Worm (Caenorhabditis elegans) whole organism, L1 larva: Measurements from ENCODE around the gene F40A3.1.

Experiments used
- C04F5.9 ChIP-seq: sonication (generic microtip); optimal IDR thresholded peaks from 2 replicates; lab custom pipeline; 2016; ENCODE audit warnings: missing genetic modification characterization, missing compliant biosample characterization
- C16A3.4 ChIP-seq: fragments of 150-350 bp; optimal IDR thresholded peaks from 2 replicates; lab custom pipeline; 2014; ENCODE audit warnings: missing biosample characterization, missing genetic modification characterization
- F16B12.6 ChIP-seq: fragments of 150-350 bp; optimal IDR thresholded peaks from 2 replicates; lab custom pipeline; 2014; ENCODE audit warnings: missing biosample characterization, missing genetic modification characterization
- Y116A8C.19 ChIP-seq: sonication (generic microtip); optimal IDR thresholded peaks from 2 replicates; lab custom pipeline; 2016; ENCODE audit warnings: missing compliant biosample characterization, missing genetic modification characterization, borderline replicate concordance
- ama-1 ChIP-seq: fragments of 150-350 bp; optimal IDR thresholded peaks from 2 replicates; lab custom pipeline; 2014
- ceh-63 ChIP-seq: fragments of 200-800 bp; sonication (Bioruptor generic); optimal IDR thresholded peaks from 2 replicates; lab custom pipeline; 2018; ENCODE audit warnings: mild to moderate bottlenecking, missing genetic modification characterization, missing compliant biosample characterization
- ceh-8 ChIP-seq: fragments of 200-800 bp; sonication (Bioruptor generic); optimal IDR thresholded peaks from 2 replicates; lab custom pipeline; 2018; ENCODE audit warnings: mild to moderate bottlenecking, missing genetic modification characterization, moderate library complexity, missing compliant biosample characterization
- ceh-82 ChIP-seq, 3 experiments: fragments of 150-350 bp in 1 of 3; sonication (generic microtip) in 2 of 3; optimal IDR thresholded peaks; 2 replicates each; lab custom pipeline; 2014 to 2017; ENCODE audit warnings: missing biosample characterization in 3 of 3, missing genetic modification characterization in 3 of 3
- ceh-88 ChIP-seq: fragments of 200-800 bp; sonication (Bioruptor generic); IDR thresholded peaks from 2 replicates; pipeline ENCODE4 v1.3.6; 2022; ENCODE audit warnings: missing genetic modification characterization, missing compliant biosample characterization
- ceh-90 ChIP-seq: sonication (generic microtip); optimal IDR thresholded peaks from 2 replicates; lab custom pipeline; 2016; ENCODE audit warnings: missing genetic modification characterization, missing compliant biosample characterization
- ces-1 ChIP-seq: fragments of 150-350 bp; optimal IDR thresholded peaks from 2 replicates; lab custom pipeline; 2014; ENCODE audit warnings: missing biosample characterization, missing genetic modification reagents, missing genetic modification characterization
- dsc-1 ChIP-seq: sonication (generic microtip); optimal IDR thresholded peaks from 2 replicates; lab custom pipeline; 2016; ENCODE audit warnings: mild to moderate bottlenecking, missing genetic modification characterization, missing compliant biosample characterization
- efl-1 ChIP-seq, 4 experiments: fragments of 150-350 bp; optimal IDR thresholded peaks in 3 of 4; peaks in 1 of 4; 1 replicate in 1 of 4; 2 replicates in 3 of 4; lab custom pipeline; 2014; ENCODE audit warnings: missing biosample characterization in 2 of 4, missing genetic modification characterization in 2 of 4, missing genetic modification reagents in 2 of 4
- egl-13 ChIP-seq: sonication (generic microtip); optimal IDR thresholded peaks from 2 replicates; lab custom pipeline; 2016; ENCODE audit warnings: missing genotype, missing genetic modification reagents, missing genetic modification characterization, missing compliant biosample characterization
- hlh-4 ChIP-seq: sonication (generic microtip); optimal IDR thresholded peaks from 2 replicates; lab custom pipeline; 2016; ENCODE audit warnings: mild to moderate bottlenecking, missing genetic modification characterization, missing compliant biosample characterization
- hpl-2 ChIP-seq: fragments of 150-350 bp; optimal IDR thresholded peaks from 2 replicates; lab custom pipeline; 2014; ENCODE audit warnings: missing biosample characterization, missing genetic modification reagents, missing genetic modification characterization
- irx-1 ChIP-seq: sonication (generic microtip); optimal IDR thresholded peaks from 2 replicates; lab custom pipeline; 2016; ENCODE audit warnings: missing genetic modification characterization, missing compliant biosample characterization
- lin-13 ChIP-seq: fragments of 150-350 bp; optimal IDR thresholded peaks from 2 replicates; lab custom pipeline; 2014; ENCODE audit warnings: missing biosample characterization, missing genetic modification reagents, missing genetic modification characterization
- lin-35 ChIP-seq, 2 experiments: fragments of 150-350 bp; optimal IDR thresholded peaks; 2 replicates each; lab custom pipeline; 2014; ENCODE audit warnings: missing biosample characterization in 2 of 2, missing genetic modification characterization in 2 of 2, missing genetic modification reagents in 2 of 2
- lin-39 ChIP-seq: fragments of 150-350 bp; optimal IDR thresholded peaks from 2 replicates; lab custom pipeline; 2014; ENCODE audit warnings: missing biosample characterization, missing genetic modification reagents, missing genetic modification characterization
- lir-3 ChIP-seq: sonication (generic microtip); optimal IDR thresholded peaks from 2 replicates; lab custom pipeline; 2016; ENCODE audit warnings: mild to moderate bottlenecking, missing genetic modification characterization, moderate library complexity, missing compliant biosample characterization; ENCODE audit not compliant: poor library complexity
- lsy-2 ChIP-seq, 2 experiments: fragments of 150-350 bp; optimal IDR thresholded peaks; 2 replicates each; lab custom pipeline; 2014; ENCODE audit warnings: missing biosample characterization in 2 of 2, missing genetic modification characterization in 2 of 2
- mab-9 ChIP-seq: fragments of 200-800 bp; sonication (Bioruptor generic); IDR thresholded peaks from 2 replicates; pipeline ENCODE4 v1.3.6; 2022; ENCODE audit warnings: missing genetic modification reagents, missing genetic modification characterization, missing compliant biosample characterization
- mef-2 ChIP-seq: fragments of 150-350 bp; optimal IDR thresholded peaks from 2 replicates; lab custom pipeline; 2014; ENCODE audit warnings: missing biosample characterization, missing genetic modification characterization
- mep-1 ChIP-seq: fragments of 150-350 bp; optimal IDR thresholded peaks from 2 replicates; lab custom pipeline; 2014; ENCODE audit warnings: missing biosample characterization, missing genetic modification characterization
- nhr-11 ChIP-seq: fragments of 150-350 bp; optimal IDR thresholded peaks from 2 replicates; lab custom pipeline; 2014; ENCODE audit warnings: missing biosample characterization, missing genetic modification characterization
- nhr-20 ChIP-seq: sonication (generic microtip); optimal IDR thresholded peaks from 2 replicates; lab custom pipeline; 2016; ENCODE audit warnings: mild to moderate bottlenecking, missing genetic modification characterization, missing compliant biosample characterization
- nhr-237 ChIP-seq: fragments of 150-350 bp; optimal IDR thresholded peaks from 2 replicates; lab custom pipeline; 2014; ENCODE audit warnings: missing biosample characterization, missing genetic modification characterization
- nhr-77 ChIP-seq: fragments of 150-350 bp; optimal IDR thresholded peaks from 2 replicates; lab custom pipeline; 2014; ENCODE audit warnings: missing biosample characterization, missing genetic modification characterization
- nhr-84 ChIP-seq: sonication (generic microtip); optimal IDR thresholded peaks from 2 replicates; lab custom pipeline; 2017; ENCODE audit warnings: missing biosample characterization, missing genetic modification characterization
- nhr-85 ChIP-seq: sonication (generic microtip); peaks from one replicate; lab custom pipeline; 2016; ENCODE audit warnings: missing genetic modification characterization, inconsistent platforms, missing compliant biosample characterization
- pag-3 ChIP-seq: sonication (generic microtip); optimal IDR thresholded peaks from 2 replicates; lab custom pipeline; 2017; ENCODE audit warnings: missing genetic modification characterization, mild to moderate bottlenecking, missing compliant biosample characterization, antibody characterized with exemption, borderline replicate concordance; ENCODE audit not compliant: insufficient read depth
- pqm-1 ChIP-seq: sonication (generic microtip); optimal IDR thresholded peaks from 3 replicates; lab custom pipeline; 2017; ENCODE audit warnings: missing biosample characterization, missing genetic modification characterization
- skn-1 ChIP-seq: fragments of 150-350 bp; optimal IDR thresholded peaks from 2 replicates; lab custom pipeline; 2014; ENCODE audit warnings: missing biosample characterization, missing genetic modification characterization
- snu-23 ChIP-seq: sonication (generic microtip); optimal IDR thresholded peaks from 2 replicates; lab custom pipeline; 2016; ENCODE audit warnings: missing genetic modification characterization, missing compliant biosample characterization
- sox-4 ChIP-seq: sonication (generic microtip); optimal IDR thresholded peaks from 2 replicates; lab custom pipeline; 2016; ENCODE audit warnings: missing genetic modification characterization, missing compliant biosample characterization
- swsn-7 ChIP-seq: sonication (generic microtip); optimal IDR thresholded peaks from 2 replicates; lab custom pipeline; 2016; ENCODE audit warnings: missing genetic modification characterization, missing compliant biosample characterization
- unc-86 ChIP-seq: sonication (generic microtip); optimal IDR thresholded peaks from 2 replicates; lab custom pipeline; 2016; ENCODE audit warnings: missing genetic modification characterization, missing compliant biosample characterization
- zag-1 ChIP-seq: fragments of 150-350 bp; optimal IDR thresholded peaks from 2 replicates; lab custom pipeline; 2014; ENCODE audit warnings: missing biosample characterization, missing genetic modification characterization
- ztf-4 ChIP-seq: fragments of 150-350 bp; optimal IDR thresholded peaks from 2 replicates; lab custom pipeline; 2014; ENCODE audit warnings: missing biosample characterization, missing genetic modification characterization

F40A3.1 gene

ce11 chrV:7854603-7855002, 36.7 kb upstream of the F40A3.1 start, which contains the start of the genes C37C3.9 and C37C3.18 (continued):
- TF ChIP-seq snu-23 (GFP tag; lab: Kevin White, UChicago) (peak; percentile 89), nhr-11 (tag; lab: Kevin White, UChicago) (peak; percentile 51), hpl-2 (GFP tag; lab: Kevin White, UChicago) (peak; percentile 84), dsc-1 (peak; percentile 52), lin-39 (tag; lab: Kevin White, UChicago) (no peak), lsy-2 (tag; optimal IDR thresholded peaks at IDR 0.05; lab: Kevin White, UChicago) (peak; percentile 72 to 88), nhr-85 (tag; lab: Kevin White, UChicago) (peak; percentile 89), ceh-8 (peak; percentile 27), ceh-88 (GFP tag; lab: Robert Waterston, UW) (peak; percentile 29; the same call in 1 of the 2 replicates), egl-13 (peak; percentile 5), lir-3 (tag; lab: Kevin White, UChicago) (no peak), swsn-7 (tag; lab: Kevin White, UChicago) (peak; percentile 81), ceh-63 (GFP tag; lab: Kevin White, UChicago) (no peak), hlh-4 (tag; lab: Kevin White, UChicago) (no peak), skn-1 (tag; lab: Kevin White, UChicago) (peak; percentile 82), nhr-84 (tag; lab: Kevin White, UChicago) (no peak), ces-1 (GFP tag; lab: Kevin White, UChicago) (no peak), irx-1 (peak; percentile 14), pqm-1 (tag; lab: Kevin White, UChicago) (no peak), nhr-20 (tag; lab: Kevin White, UChicago) (peak; percentile 80), ceh-82 (tag; optimal IDR thresholded peaks at IDR 0.05; lab: Kevin White, UChicago) (peak; percentile 72 to 82 (median 81)), C16A3.4 (tag; lab: Kevin White, UChicago) (peak; percentile 82), Y116A8C.19 (tag; lab: Kevin White, UChicago) (no peak), F16B12.6 (tag; lab: Kevin White, UChicago) (peak; percentile 32), sox-4 (tag; lab: Kevin White, UChicago) (peak; percentile 3), unc-86 (tag; lab: Kevin White, UChicago) (peak; percentile 77), mef-2 (no peak), lin-13 (peak; percentile 76), nhr-77 (tag; lab: Kevin White, UChicago) (peak; percentile 85), ztf-4 (peak; percentile 39), nhr-237 (peak; percentile 61), C04F5.9 (no peak)

- no peak for TF ChIP-seq mef-2
- no peak for TF ChIP-seq ceh-90 (tag; lab: Kevin White, UChicago)
- TF ChIP-seq zag-1, result no peak
- TF ChIP-seq pag-3, result no peak
- TF ChIP-seq lin-35 (GFP tag; optimal IDR thresholded peaks at IDR 0.05; lab: Kevin White, UChicago), result peak in 1 of 2 experiments; percentile 38
- no peak for TF ChIP-seq hpl-2 (GFP tag; lab: Kevin White, UChicago)
- TF ChIP-seq nhr-85 (tag; lab: Kevin White, UChicago), result peak; percentile 39
These were observed 35.8 kb upstream of the F40A3.1 start, which contains the start of gene C37C3.2 for ce11 chrV:7855382-7855994. Gene C37C3.2, plus strand, starts transcription at chrV:7855944.

ce11 chrV:7856641-7857040, 34.7 kb upstream of the F40A3.1 start:
- no peak for TF ChIP-seq mep-1
- no peak for TF ChIP-seq efl-1 (optimal IDR thresholded peaks at IDR 0.05; lab: Kevin White, UChicago)
- peak in 1 of 2 experiments; percentile 63 for TF ChIP-seq efl-1 (GFP tag; optimal IDR thresholded peaks at IDR 0.05 in 1 of 2; lab: Kevin White, UChicago)

ce11 chrV:7857931-7858330, 33.4 kb upstream of the F40A3.1 start, which contains the start of gene C37C3.1:
Gene C37C3.1, plus strand, starts transcription at chrV:7857963.
- TF ChIP-seq ama-1 (lab: Kevin White, UChicago) (peak; percentile 47), mab-9 (GFP tag; lab: Robert Waterston, UW) (no peak), lsy-2 (tag; optimal IDR thresholded peaks at IDR 0.05; lab: Kevin White, UChicago) (peak in 1 of 2 experiments; percentile 26), efl-1 (optimal IDR thresholded peaks at IDR 0.05; lab: Kevin White, UChicago) (peak in 1 of 2 experiments; percentile 13), efl-1 (GFP tag; optimal IDR thresholded peaks at IDR 0.05 in 1 of 2; lab: Kevin White, UChicago) (no peak)
